Fruit fly (Drosophila melanogaster) whole organism, embryonic: ENCODE results near the gene CG34149.
A peak's percentile ranks its signal among the peaks of the same experiment; 100 is the strongest.

Experiments
- Adf1 ChIP-seq: fragments of 200-800 bp; sonication (Bioruptor generic); IDR thresholded peaks from 2 replicates; pipeline ENCODE4 v1.3.6; 2022; ENCODE audit warnings: missing biosample characterization, missing genetic modification characterization
- Asciz ChIP-seq: fragments of 200-800 bp; sonication (Bioruptor generic); optimal IDR thresholded peaks from 2 replicates; lab custom pipeline; 2017; ENCODE audit warnings: missing biosample characterization, mild to moderate bottlenecking, missing genetic modification characterization, missing genetic modification reagents
- CG10543 ChIP-seq: fragments of 200-800 bp; sonication (Bioruptor generic); optimal IDR thresholded peaks from 3 replicates; lab custom pipeline; 2017; ENCODE audit warnings: missing biosample characterization, mild to moderate bottlenecking, missing genetic modification characterization, moderate library complexity
- CG10654 ChIP-seq: fragments of 200-800 bp; sonication (Bioruptor generic); optimal IDR thresholded peaks from 2 replicates; lab custom pipeline; 2016; ENCODE audit warnings: missing biosample characterization, missing genetic modification characterization
- CG11695 ChIP-seq: fragments of 200-800 bp; sonication (Bioruptor generic); IDR thresholded peaks from 3 replicates; pipeline ENCODE4 v1.3.6; 2022; ENCODE audit warnings: missing biosample characterization, missing genetic modification characterization
- CG12299 ChIP-seq: fragments of 200-800 bp; sonication (Bioruptor generic); optimal IDR thresholded peaks from 2 replicates; lab custom pipeline; 2018; ENCODE audit warnings: missing biosample characterization, mild to moderate bottlenecking, missing genetic modification characterization
- CG14441 ChIP-seq: fragments of 200-800 bp; sonication (Bioruptor generic); IDR thresholded peaks from 2 replicates; pipeline ENCODE4 v1.3.6; 2022; ENCODE audit warnings: missing biosample characterization, missing genetic modification characterization
- CG1792 ChIP-seq: fragments of 200-800 bp; sonication (Bioruptor generic); optimal IDR thresholded peaks from 2 replicates; lab custom pipeline; 2016; ENCODE audit warnings: missing biosample characterization, missing genetic modification characterization
- CG18599 ChIP-seq: fragments of 200-800 bp; sonication (Bioruptor generic); optimal IDR thresholded peaks from 3 replicates; lab custom pipeline; 2017; ENCODE audit warnings: missing biosample characterization, missing genetic modification characterization, mild to moderate bottlenecking, moderate library complexity, missing genetic modification reagents
- CG2120 ChIP-seq: fragments of 200-800 bp; sonication (Bioruptor generic); optimal IDR thresholded peaks from 3 replicates; lab custom pipeline; 2016; ENCODE audit warnings: missing biosample characterization, missing genetic modification characterization
- CG2199 ChIP-seq: fragments of 200-800 bp; sonication (Bioruptor generic); IDR thresholded peaks from 3 replicates; pipeline ENCODE4 v1.3.6; 2022; ENCODE audit warnings: missing biosample characterization, missing genetic modification characterization
- CG4854 ChIP-seq: fragments of 200-800 bp; sonication (Bioruptor generic); optimal IDR thresholded peaks from 2 replicates; lab custom pipeline; 2016; ENCODE audit warnings: missing biosample characterization, missing genetic modification characterization, inconsistent platforms
- CG6272 ChIP-seq: fragments of 200-800 bp; sonication (Bioruptor generic); IDR thresholded peaks from 2 replicates; pipeline ENCODE4 v1.3.6; 2022; ENCODE audit warnings: missing biosample characterization, missing genetic modification characterization
- CG9727 ChIP-seq: fragments of 200-800 bp; sonication (Bioruptor generic); optimal IDR thresholded peaks from 3 replicates; lab custom pipeline; 2017; ENCODE audit warnings: missing biosample characterization, mild to moderate bottlenecking, missing genetic modification characterization
- CG9932 ChIP-seq: fragments of 200-800 bp; sonication (Bioruptor generic); IDR thresholded peaks from 2 replicates; pipeline ENCODE4 v1.3.6; 2022; ENCODE audit warnings: missing biosample characterization, missing genetic modification characterization
- E2f1 ChIP-seq: fragments of 200-800 bp; sonication (Bioruptor generic); IDR thresholded peaks from 2 replicates; pipeline ENCODE4 v1.3.6; 2022; ENCODE audit warnings: missing biosample characterization, missing genetic modification characterization
- Fer1 ChIP-seq: fragments of 200-800 bp; sonication (Bioruptor generic); optimal IDR thresholded peaks from 2 replicates; lab custom pipeline; 2017; ENCODE audit warnings: missing biosample characterization, mild to moderate bottlenecking, missing genetic modification characterization
- Fer2 ChIP-seq: fragments of 200-800 bp; sonication (Bioruptor generic); optimal IDR thresholded peaks from 2 replicates; lab custom pipeline; 2018; ENCODE audit warnings: missing biosample characterization, mild to moderate bottlenecking, missing genetic modification characterization, moderate library complexity
- H15 ChIP-seq: fragments of 200-800 bp; sonication (Bioruptor generic); IDR thresholded peaks from 3 replicates; pipeline ENCODE4 v1.3.6; 2022; ENCODE audit warnings: missing biosample characterization, missing genetic modification characterization
- HLH4C ChIP-seq: fragments of 200-800 bp; sonication (Bioruptor generic); IDR thresholded peaks from 3 replicates; pipeline ENCODE4 v1.3.6; 2022; ENCODE audit warnings: missing biosample characterization, missing genetic modification characterization; ENCODE audit not compliant: partially characterized antibody
- Hr51 ChIP-seq, 2 experiments: fragments of 200-800 bp; sonication (Bioruptor generic); optimal IDR thresholded peaks; 2 replicates in 1 of 2; 3 replicates in 1 of 2; lab custom pipeline; 2016 to 2018; ENCODE audit warnings: missing biosample characterization in 2 of 2, missing genetic modification characterization in 2 of 2, mild to moderate bottlenecking in 1 of 2, moderate library complexity in 1 of 2
- Nf-YB ChIP-seq: fragments of 200-800 bp; sonication (Bioruptor generic); optimal IDR thresholded peaks from 3 replicates; lab custom pipeline; 2019; ENCODE audit warnings: missing biosample characterization, mild to moderate bottlenecking, missing genetic modification characterization, moderate library complexity
- PHDP ChIP-seq: fragments of 200-800 bp; sonication (Bioruptor generic); optimal IDR thresholded peaks from 3 replicates; lab custom pipeline; 2018; ENCODE audit warnings: missing biosample characterization, mild to moderate bottlenecking, missing genetic modification characterization, moderate library complexity
- Rfx ChIP-seq: fragments of 200-800 bp; sonication (Bioruptor generic); IDR thresholded peaks from 2 replicates; pipeline ENCODE4 v1.3.6; 2022; ENCODE audit warnings: missing biosample characterization, missing genetic modification characterization
- Ssrp ChIP-seq: fragments of 200-800 bp; sonication (Bioruptor generic); optimal IDR thresholded peaks from 2 replicates; lab custom pipeline; 2018; ENCODE audit warnings: missing biosample characterization, mild to moderate bottlenecking, missing genetic modification characterization, moderate library complexity
- YL-1 ChIP-seq: fragments of 200-800 bp; sonication (Bioruptor generic); optimal IDR thresholded peaks from 3 replicates; lab custom pipeline; 2017; ENCODE audit warnings: missing biosample characterization, mild to moderate bottlenecking, missing genetic modification characterization
- abd-A ChIP-seq: fragments of 200-800 bp; sonication (Bioruptor generic); optimal IDR thresholded peaks from 3 replicates; lab custom pipeline; 2019; ENCODE audit warnings: missing biosample characterization, mild to moderate bottlenecking, missing genetic modification characterization, moderate library complexity
- amos ChIP-seq: fragments of 200-800 bp; sonication (Bioruptor generic); IDR thresholded peaks from 2 replicates; pipeline ENCODE4 v1.3.6; 2022; ENCODE audit warnings: missing biosample characterization, missing genetic modification characterization; ENCODE audit not compliant: partially characterized antibody
- cg ChIP-seq: fragments of 200-800 bp; sonication (Bioruptor generic); optimal IDR thresholded peaks from 3 replicates; lab custom pipeline; 2019; ENCODE audit warnings: missing biosample characterization, mild to moderate bottlenecking, missing genetic modification characterization, moderate library complexity
- chinmo ChIP-seq: fragments of 200-800 bp; sonication (Bioruptor generic); IDR thresholded peaks from 4 replicates; pipeline ENCODE4 v1.3.6; 2022; ENCODE audit warnings: missing biosample characterization, missing genetic modification characterization; ENCODE audit not compliant: partially characterized antibody
- ci ChIP-seq: fragments of 200-800 bp; sonication (Bioruptor generic); IDR thresholded peaks from 3 replicates; pipeline ENCODE4 v1.3.6; 2022; ENCODE audit warnings: missing biosample characterization, missing genetic modification characterization
- cwo ChIP-seq: fragments of 200-800 bp; sonication (Bioruptor generic); optimal IDR thresholded peaks from 3 replicates; lab custom pipeline; 2017; ENCODE audit warnings: missing biosample characterization, missing genetic modification characterization, mild to moderate bottlenecking, moderate library complexity, missing genetic modification reagents
- danr ChIP-seq: fragments of 200-800 bp; sonication (Bioruptor generic); IDR thresholded peaks from 2 replicates; pipeline ENCODE4 v1.3.6; 2022; ENCODE audit warnings: missing biosample characterization, missing genetic modification characterization
- exex ChIP-seq: fragments of 200-800 bp; sonication (Bioruptor generic); optimal IDR thresholded peaks from 4 replicates; lab custom pipeline; 2018; ENCODE audit warnings: missing biosample characterization, mild to moderate bottlenecking, missing genetic modification characterization, moderate library complexity
- fd102C ChIP-seq: fragments of 200-800 bp; sonication (Bioruptor generic); optimal IDR thresholded peaks from 2 replicates; lab custom pipeline; 2018; ENCODE audit warnings: missing biosample characterization, mild to moderate bottlenecking, missing genetic modification characterization, moderate library complexity
- fd64A ChIP-seq: fragments of 200-800 bp; sonication (Bioruptor generic); optimal IDR thresholded peaks from 3 replicates; lab custom pipeline; 2018; ENCODE audit warnings: missing biosample characterization, mild to moderate bottlenecking, missing genetic modification characterization
- kni ChIP-seq: fragments of 200-800 bp; sonication (Bioruptor generic); optimal IDR thresholded peaks from 3 replicates; lab custom pipeline; 2017; ENCODE audit warnings: mild to moderate bottlenecking, missing biosample characterization, missing genetic modification reagents, missing genetic modification characterization
- lab ChIP-seq: fragments of 200-800 bp; sonication (Bioruptor generic); optimal IDR thresholded peaks from 3 replicates; lab custom pipeline; 2017; ENCODE audit warnings: missing biosample characterization, missing genetic modification characterization, mild to moderate bottlenecking, moderate library complexity, missing genetic modification reagents
- pfk ChIP-seq: fragments of 200-800 bp; sonication (Bioruptor generic); optimal IDR thresholded peaks from 2 replicates; lab custom pipeline; 2018; ENCODE audit warnings: missing biosample characterization, mild to moderate bottlenecking, missing genetic modification characterization, moderate library complexity
- psq ChIP-seq: fragments of 200-800 bp; sonication (Bioruptor generic); optimal IDR thresholded peaks from 2 replicates; lab custom pipeline; 2017; ENCODE audit warnings: missing biosample characterization, missing genetic modification characterization
- ranshi ChIP-seq: fragments of 200-800 bp; sonication (Bioruptor generic); IDR thresholded peaks from 2 replicates; pipeline ENCODE4 v1.3.6; 2022; ENCODE audit warnings: missing biosample characterization, missing genetic modification characterization
- sens ChIP-seq: fragments of 200-800 bp; sonication (Bioruptor generic); peaks from one replicate; lab custom pipeline; 2016; ENCODE audit warnings: missing biosample characterization, missing genetic modification characterization
- seq ChIP-seq: fragments of 200-800 bp; sonication (Bioruptor generic); IDR thresholded peaks from 2 replicates; pipeline ENCODE4 v1.3.6; 2022; ENCODE audit warnings: missing biosample characterization, missing genetic modification characterization
- shn ChIP-seq: fragments of 200-800 bp; sonication (Bioruptor generic); optimal IDR thresholded peaks from 3 replicates; lab custom pipeline; 2016; ENCODE audit warnings: missing biosample characterization, missing genetic modification characterization
- sna ChIP-seq: fragments of 200-800 bp; sonication (Bioruptor generic); IDR thresholded peaks from 2 replicates; pipeline ENCODE4 v1.3.6; 2022; ENCODE audit warnings: missing biosample characterization, missing genetic modification characterization; ENCODE audit not compliant: partially characterized antibody
- tna ChIP-seq: fragments of 200-800 bp; sonication (Bioruptor generic); IDR thresholded peaks from 2 replicates; pipeline ENCODE4 v1.3.6; 2022; ENCODE audit warnings: missing biosample characterization, missing genetic modification characterization; ENCODE audit not compliant: partially characterized antibody
- tup ChIP-seq: fragments of 200-800 bp; sonication (Bioruptor generic); optimal IDR thresholded peaks from 2 replicates; lab custom pipeline; 2016; ENCODE audit warnings: missing biosample characterization, mild to moderate bottlenecking, missing genetic modification characterization, moderate library complexity
- zen ChIP-seq: fragments of 200-800 bp; sonication (Bioruptor generic); optimal IDR thresholded peaks from 3 replicates; lab custom pipeline; 2018; ENCODE audit warnings: missing biosample characterization, mild to moderate bottlenecking, missing genetic modification characterization, moderate library complexity

Gene CG34149

DNA sequence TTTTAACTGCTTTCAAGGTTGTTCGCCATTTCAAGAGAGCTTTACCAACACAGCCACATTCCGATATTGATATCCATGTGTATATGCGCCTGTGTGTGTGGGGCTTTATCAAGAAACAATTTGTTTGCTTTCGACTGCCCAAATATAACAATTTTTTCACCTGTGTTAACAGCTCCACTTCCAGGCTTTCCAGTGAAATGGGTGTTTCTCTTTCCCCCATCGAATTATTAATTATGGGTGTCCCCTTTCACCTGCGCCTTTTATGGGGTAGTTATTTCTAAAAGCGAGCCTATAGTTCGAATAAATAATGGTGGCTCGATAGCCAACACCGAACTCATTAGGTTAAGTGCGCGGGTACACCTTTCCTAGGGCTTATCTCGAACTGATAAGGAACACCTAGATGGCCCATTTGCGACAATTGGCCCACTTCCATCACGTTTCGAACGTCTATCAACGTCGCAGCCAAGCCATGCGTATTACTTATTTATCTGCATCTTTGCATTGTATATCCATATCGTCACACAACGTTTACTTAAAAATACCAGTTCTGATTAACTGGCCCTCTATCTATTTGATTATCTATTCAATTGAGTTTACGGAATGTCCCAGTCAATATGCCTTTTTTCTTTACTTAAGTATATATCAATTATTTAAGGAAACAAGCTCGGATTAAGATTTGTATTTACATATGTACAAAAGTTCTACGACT, 32.1 kb downstream of the CG34149 start (continued):
- TF ChIP-seq chinmo (GFP tag; lab: Robert Waterston, UW): peak; percentile 52; the same call in 1 of the 4 replicates
- peak; percentile 11; the same call in 1 of the 2 replicates for TF ChIP-seq Adf1
- TF ChIP-seq CG1792 (GFP tag; lab: Kevin White, UChicago): no peak
- peak; percentile 91 for TF ChIP-seq exex (tag; lab: Kevin White, UChicago)
- no peak for TF ChIP-seq Fer2 (tag; lab: Kevin White, UChicago)
- TF ChIP-seq danr (GFP tag; lab: Robert Waterston, UW): no peak
- TF ChIP-seq HLH4C (GFP tag; lab: Robert Waterston, UW): 0 out of 3 replicates have a peak, but pooled peaks have one; percentile 8
- TF ChIP-seq fd64A (GFP tag; lab: Kevin White, UChicago): peak; percentile 9
- TF ChIP-seq Hr51 (GFP tag; optimal IDR thresholded peaks at IDR 0.05; lab: Kevin White, UChicago): no peak
- TF ChIP-seq Ssrp: no peak
- peak; percentile 1 for TF ChIP-seq CG4854 (GFP tag; lab: Kevin White, UChicago)
- TF ChIP-seq fd102C (GFP tag; lab: Kevin White, UChicago): no peak
- peak; percentile 50 for TF ChIP-seq lab (GFP tag; lab: Kevin White, UChicago)
- TF ChIP-seq seq: no peak
- no peak for TF ChIP-seq CG10654
- no peak for TF ChIP-seq ci (GFP tag; lab: Robert Waterston, UW)
- TF ChIP-seq CG2199: no peak
- TF ChIP-seq CG9932 (GFP tag; lab: Robert Waterston, UW): peak; percentile 19; the same call in 1 of the 2 replicates
- TF ChIP-seq Nf-YB: no peak
- TF ChIP-seq cg (GFP tag; lab: Kevin White, UChicago): peak; percentile 77
- TF ChIP-seq CG10543 (GFP tag; lab: Kevin White, UChicago): peak; percentile 45
- TF ChIP-seq CG9727 (GFP tag; lab: Kevin White, UChicago): no peak
- no peak for TF ChIP-seq E2f1
- no peak for TF ChIP-seq ranshi
- TF ChIP-seq H15 (GFP tag; lab: Robert Waterston, UW): no peak
- no peak for TF ChIP-seq psq (GFP tag; lab: Kevin White, UChicago)
- no peak for TF ChIP-seq CG6272 (GFP tag; lab: Robert Waterston, UW)
- TF ChIP-seq tna (GFP tag; lab: Robert Waterston, UW): no peak
- no peak for TF ChIP-seq sna (GFP tag; lab: Robert Waterston, UW)
- TF ChIP-seq sens (GFP tag; lab: Kevin White, UChicago): peak; percentile 72
- no peak for TF ChIP-seq shn
- TF ChIP-seq amos (GFP tag; lab: Robert Waterston, UW): no peak
- no peak for TF ChIP-seq Rfx
- TF ChIP-seq PHDP (tag; lab: Kevin White, UChicago): peak; percentile 6
- no peak for TF ChIP-seq Asciz (GFP tag; lab: Kevin White, UChicago)
- TF ChIP-seq abd-A (tag; lab: Kevin White, UChicago): no peak
- no peak for TF ChIP-seq CG14441 (GFP tag; lab: Robert Waterston, UW)
- no peak for TF ChIP-seq YL-1 (GFP tag; lab: Kevin White, UChicago)
- TF ChIP-seq kni (GFP tag; lab: Kevin White, UChicago): peak; percentile 5
- TF ChIP-seq zen (tag; lab: Kevin White, UChicago): no peak
- no peak for TF ChIP-seq CG11695 (GFP tag; lab: Robert Waterston, UW)
- TF ChIP-seq tup (GFP tag; lab: Kevin White, UChicago): no peak
- no peak for TF ChIP-seq CG12299
- peak; percentile 48 for TF ChIP-seq CG18599 (GFP tag; lab: Kevin White, UChicago)
- TF ChIP-seq pfk (GFP tag; lab: Kevin White, UChicago): peak; percentile 88
- peak; percentile 59 for TF ChIP-seq cwo (GFP tag; lab: Kevin White, UChicago)
- peak; percentile 35 for TF ChIP-seq Fer1
- no peak for TF ChIP-seq CG2120 (GFP tag; lab: Kevin White, UChicago)
